Fruit fly (Drosophila melanogaster): ENCODE data around the gene CG9471.

The CG9471 gene

DNA sequence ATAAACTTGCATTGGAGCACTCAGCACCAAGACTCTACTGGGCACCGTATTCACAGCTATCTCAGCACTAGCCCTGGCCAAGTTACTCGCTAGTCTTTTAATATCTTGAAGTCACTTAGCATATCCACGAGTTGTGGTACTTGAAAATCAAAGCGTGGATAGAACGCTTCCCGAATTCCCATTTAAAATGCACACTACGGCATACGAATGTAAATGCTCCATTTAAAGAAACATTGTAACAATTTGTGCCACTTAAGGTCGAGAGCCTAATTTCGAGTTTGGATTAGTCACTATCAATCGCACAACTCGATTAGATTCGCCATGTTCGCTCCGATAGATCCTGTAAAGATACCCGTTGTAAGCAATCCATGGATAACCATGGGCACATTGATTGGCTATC lies 42.5 kb upstream of the CG9471 start, which contains the start of gene eloF:
Gene eloF (plus strand): TSS at position 301 of the 400 bp plus-strand sequence.
- TF ChIP-seq fd59A (GFP tag; optimal IDR thresholded peaks at IDR 0.05) (no peak), topi (GFP tag; optimal IDR thresholded peaks at IDR 0.05) (no peak), Met (GFP tag; optimal IDR thresholded peaks at IDR 0.05) (no peak), fkh (GFP tag; optimal IDR thresholded peaks at IDR 0.05) (no peak), Lpt (GFP tag; optimal IDR thresholded peaks at IDR 0.05) (no peak), net (GFP tag; optimal IDR thresholded peaks at IDR 0.05) (no peak), Hr4 (GFP tag; optimal IDR thresholded peaks at IDR 0.05) (no peak), CG9139 (GFP tag; optimal IDR thresholded peaks at IDR 0.05) (no peak), CG3032 (tag; optimal IDR thresholded peaks at IDR 0.05) (no peak), CG6163 (GFP tag; IDR thresholded peaks at IDR 0.05) (no peak), CG31627 (GFP tag; optimal IDR thresholded peaks at IDR 0.05) (no peak), svp (GFP tag) (no peak), lz (GFP tag; optimal IDR thresholded peaks at IDR 0.05) (no peak), Gug (GFP tag; IDR thresholded peaks at IDR 0.05) (no peak), ss (GFP tag; optimal IDR thresholded peaks at IDR 0.05) (no peak), CG8119 (GFP tag; IDR thresholded peaks at IDR 0.05) (no peak)

dm6 chr3R:9812447-9812846 lies 41.1 kb upstream of the CG9471 start, which contains the start of gene CG8534:
Gene CG8534, plus strand, starts transcription at chr3R:9812747.
- TF ChIP-seq cyc (GFP tag; optimal IDR thresholded peaks at IDR 0.05) = no peak
- no peak for TF ChIP-seq vri (GFP tag; optimal IDR thresholded peaks at IDR 0.05)
- TF ChIP-seq CG11762 (GFP tag; optimal IDR thresholded peaks at IDR 0.05; ENCODE audit: insufficient read depth) = no peak
- TF ChIP-seq dac (GFP tag; optimal IDR thresholded peaks at IDR 0.05) = no peak
- no peak for TF ChIP-seq CG1621 (tag; optimal IDR thresholded peaks at IDR 0.05)

- TF ChIP-seq CG32006 (GFP tag; optimal IDR thresholded peaks at IDR 0.05) (no peak), CG6854 (GFP tag; optimal IDR thresholded peaks at IDR 0.05) (peak; percentile 73), Smox (GFP tag; optimal IDR thresholded peaks at IDR 0.05) (no peak), Ets96B (tag; optimal IDR thresholded peaks at IDR 0.05) (peak; percentile 53), CG4318 (GFP tag; optimal IDR thresholded peaks at IDR 0.05) (no peak), CG15336 (GFP tag; IDR thresholded peaks at IDR 0.05) (peak; percentile 50), Hr39 (GFP tag; optimal IDR thresholded peaks at IDR 0.05) (no peak), CG1621 (tag; optimal IDR thresholded peaks at IDR 0.05) (peak; percentile 75), Sox14 (GFP tag; optimal IDR thresholded peaks at IDR 0.05) (peak; percentile 98), acj6 (GFP tag; optimal IDR thresholded peaks at IDR 0.05) (no peak), CG3032 (tag; optimal IDR thresholded peaks at IDR 0.05) (no peak), pdm3 (GFP tag; optimal IDR thresholded peaks at IDR 0.05) (no peak), CG3919 (GFP tag; optimal IDR thresholded peaks at IDR 0.05) (no peak), CG8632 (GFP tag; optimal IDR thresholded peaks at IDR 0.05) (no peak), Eip75B (GFP tag; optimal IDR thresholded peaks at IDR 0.05) (no peak), CG10669 (GFP tag; optimal IDR thresholded peaks at IDR 0.05) (no peak), CG7368 (GFP tag; optimal IDR thresholded peaks at IDR 0.05) (no peak), CG34406 (GFP tag; optimal IDR thresholded peaks at IDR 0.05) (no peak), fd59A (GFP tag; optimal IDR thresholded peaks at IDR 0.05) (no peak), Hr4 (GFP tag; optimal IDR thresholded peaks at IDR 0.05) (no peak), OdsH (GFP tag; optimal IDR thresholded peaks at IDR 0.05) (no peak), Blimp-1 (GFP tag; optimal IDR thresholded peaks at IDR 0.05) (peak; percentile 33), CG8119 (GFP tag; IDR thresholded peaks at IDR 0.05) (peak; percentile 60; the same call in 2 of the 3 replicates), CG16779 (tag; optimal IDR thresholded peaks at IDR 0.05) (peak; percentile 77), topi (GFP tag; optimal IDR thresholded peaks at IDR 0.05) (peak; percentile 38), Sox15 (GFP tag; optimal IDR thresholded peaks at IDR 0.05) (no peak), Ets21C (GFP tag; optimal IDR thresholded peaks at IDR 0.05) (no peak), CG11294 (GFP tag; IDR thresholded peaks at IDR 0.05) (no peak), dac (GFP tag; optimal IDR thresholded peaks at IDR 0.05) (peak; percentile 38), eg (GFP tag; IDR thresholded peaks at IDR 0.05) (peak; percentile 80), svp (GFP tag) (no peak), CG11762 (GFP tag; optimal IDR thresholded peaks at IDR 0.05; ENCODE audit: insufficient read depth) (no peak), Lpt (GFP tag; optimal IDR thresholded peaks at IDR 0.05) (peak; percentile 67), Eip78C (GFP tag) (peak; percentile 84), spab (GFP tag; optimal IDR thresholded peaks at IDR 0.05) (no peak), CG9139 (GFP tag; optimal IDR thresholded peaks at IDR 0.05) (no peak), Eip93F (GFP tag; optimal IDR thresholded peaks at IDR 0.05) (peak; percentile 25), fkh (GFP tag; optimal IDR thresholded peaks at IDR 0.05) (peak; percentile 96)
Measured at dm6 chr3R:9808946-9809545, 37.7 kb upstream of the CG9471 start, which contains the start of gene FBXO11. Gene FBXO11, minus strand, starts transcription at chr3R:9809368.

Measured in whole organism, prepupa.